Fruit fly (Drosophila melanogaster) whole organism, embryonic: ENCODE measurements around the gene CG10116.

ENCODE experiments used
- Atf-2 ChIP-seq: fragments of 200-800 bp; sonication (Bioruptor generic); optimal IDR thresholded peaks from 2 replicates; lab custom pipeline; 2016; ENCODE audit warnings: missing biosample characterization, missing genetic modification characterization
- CG11398 ChIP-seq: fragments of 200-800 bp; sonication (Bioruptor generic); optimal IDR thresholded peaks from 2 replicates; lab custom pipeline; 2016; ENCODE audit warnings: missing biosample characterization, missing genetic modification characterization
- CG11456 ChIP-seq: fragments of 200-800 bp; sonication (Bioruptor generic); IDR thresholded peaks from 3 replicates; pipeline ENCODE4 v1.3.6; 2022; ENCODE audit warnings: missing biosample characterization, missing genetic modification characterization
- CG12104 ChIP-seq: fragments of 200-800 bp; sonication (Bioruptor generic); optimal IDR thresholded peaks from 3 replicates; lab custom pipeline; 2016; ENCODE audit warnings: missing biosample characterization, missing genetic modification characterization
- CG12236 ChIP-seq: fragments of 200-800 bp; sonication (Bioruptor generic); optimal IDR thresholded peaks from 2 replicates; lab custom pipeline; 2016; ENCODE audit warnings: missing biosample characterization, missing genetic modification characterization
- CG13424 ChIP-seq: fragments of 200-800 bp; sonication (Bioruptor generic); optimal IDR thresholded peaks from 2 replicates; lab custom pipeline; 2019; ENCODE audit warnings: missing biosample characterization, mild to moderate bottlenecking, missing genetic modification characterization, moderate library complexity
- CG15479 ChIP-seq: fragments of 200-800 bp; sonication (Bioruptor generic); optimal IDR thresholded peaks from 3 replicates; lab custom pipeline; 2019; ENCODE audit warnings: missing biosample characterization, mild to moderate bottlenecking, missing genetic modification characterization, moderate library complexity
- CG1647 ChIP-seq: fragments of 200-800 bp; sonication (Bioruptor generic); optimal IDR thresholded peaks from 3 replicates; lab custom pipeline; 2016; ENCODE audit warnings: missing biosample characterization, missing genetic modification characterization
- CG17568 ChIP-seq: fragments of 200-800 bp; sonication (Bioruptor generic); optimal IDR thresholded peaks from 2 replicates; lab custom pipeline; 2018; ENCODE audit warnings: missing biosample characterization, mild to moderate bottlenecking, missing genetic modification characterization, moderate library complexity
- CG31441 ChIP-seq: fragments of 200-800 bp; sonication (Bioruptor generic); IDR thresholded peaks from 2 replicates; pipeline ENCODE4 v1.3.6; 2022; ENCODE audit warnings: missing biosample characterization, missing genetic modification characterization
- CG3281 ChIP-seq: fragments of 200-800 bp; sonication (Bioruptor generic); optimal IDR thresholded peaks from 3 replicates; lab custom pipeline; 2017; ENCODE audit warnings: missing biosample characterization, mild to moderate bottlenecking, missing genetic modification characterization
- CG3726 ChIP-seq: fragments of 200-800 bp; sonication (Bioruptor generic); IDR thresholded peaks from 3 replicates; pipeline ENCODE4, ENCODE4 v1.3.6; 2022; ENCODE audit warnings: missing biosample characterization, missing genetic modification characterization
- CG4854 ChIP-seq: fragments of 200-800 bp; sonication (Bioruptor generic); optimal IDR thresholded peaks from 2 replicates; lab custom pipeline; 2016; ENCODE audit warnings: missing biosample characterization, missing genetic modification characterization, inconsistent platforms
- CG5953 ChIP-seq: fragments of 200-800 bp; sonication (Bioruptor generic); IDR thresholded peaks from 2 replicates; pipeline ENCODE4 v1.3.6; 2022; ENCODE audit warnings: missing biosample characterization, missing genetic modification characterization
- CG6175 ChIP-seq: fragments of 200-800 bp; sonication (Bioruptor generic); IDR thresholded peaks from 3 replicates; pipeline ENCODE4 v1.3.6; 2022; ENCODE audit warnings: missing biosample characterization, missing genetic modification characterization
- CG6791 ChIP-seq: fragments of 200-800 bp; sonication (Bioruptor generic); IDR thresholded peaks from 3 replicates; pipeline ENCODE4 v1.3.6; 2022; ENCODE audit warnings: missing biosample characterization, missing genetic modification characterization; ENCODE audit not compliant: partially characterized antibody
- CG8478 ChIP-seq: fragments of >200 bp; optimal IDR thresholded peaks from 2 replicates; lab custom pipeline; 2018
- CG9817 ChIP-seq: fragments of 200-800 bp; sonication (Bioruptor generic); optimal IDR thresholded peaks from 2 replicates; lab custom pipeline; 2018; ENCODE audit warnings: missing biosample characterization, mild to moderate bottlenecking, missing genetic modification characterization, moderate library complexity
- CTCF ChIP-seq: fragments of 200-800 bp; sonication (Bioruptor generic); optimal IDR thresholded peaks from 2 replicates; lab custom pipeline; 2017; ENCODE audit warnings: missing biosample characterization, mild to moderate bottlenecking, missing genetic modification characterization, moderate library complexity
- CrebB ChIP-seq: fragments of 200-800 bp; sonication (Bioruptor generic); optimal IDR thresholded peaks from 3 replicates; lab custom pipeline; 2018; ENCODE audit warnings: missing biosample characterization, mild to moderate bottlenecking, missing genetic modification characterization
- Drgx ChIP-seq: fragments of 200-800 bp; sonication (Bioruptor generic); IDR thresholded peaks from 2 replicates; pipeline ENCODE4 v1.3.6; 2022; ENCODE audit warnings: missing biosample characterization, missing genetic modification characterization
- Eip74EF ChIP-seq, 2 experiments: fragments of 200-800 bp in 1 of 2; fragments of >200 bp in 1 of 2; sonication (Bioruptor generic) in 1 of 2; optimal IDR thresholded peaks; 2 replicates each; lab custom pipeline; 2017 to 2019; ENCODE audit warnings: missing biosample characterization in 2 of 2, missing genetic modification characterization in 2 of 2, mild to moderate bottlenecking in 1 of 2, moderate library complexity in 1 of 2
- Ets97D ChIP-seq: fragments of 200-800 bp; sonication (Bioruptor generic); optimal IDR thresholded peaks from 3 replicates; lab custom pipeline; 2016; ENCODE audit warnings: missing biosample characterization, missing genetic modification characterization
- Fer3 ChIP-seq: fragments of 200-800 bp; sonication (Bioruptor generic); optimal IDR thresholded peaks from 2 replicates; lab custom pipeline; 2018; ENCODE audit warnings: missing biosample characterization, mild to moderate bottlenecking, missing genetic modification characterization, moderate library complexity
- Hr3 ChIP-seq: fragments of 200-800 bp; sonication (Bioruptor generic); optimal IDR thresholded peaks from 3 replicates; lab custom pipeline; 2016; ENCODE audit warnings: missing biosample characterization, missing genetic modification characterization
- MBD-R2 ChIP-seq: fragments of 200-800 bp; sonication (Bioruptor generic); IDR thresholded peaks from 2 replicates; pipeline ENCODE4 v1.3.6; 2022; ENCODE audit warnings: missing biosample characterization, missing genetic modification characterization
- MESR4 ChIP-seq: fragments of 200-800 bp; sonication (Bioruptor generic); optimal IDR thresholded peaks from 2 replicates; lab custom pipeline; 2018; ENCODE audit warnings: missing biosample characterization, mild to moderate bottlenecking, missing genetic modification characterization, moderate library complexity
- Nf-YC ChIP-seq: fragments of 200-800 bp; optimal IDR thresholded peaks from 3 replicates; lab custom pipeline; 2019; ENCODE audit warnings: missing biosample characterization, mild to moderate bottlenecking, missing genetic modification characterization, moderate library complexity
- br ChIP-seq: fragments of >200 bp; optimal IDR thresholded peaks from 2 replicates; lab custom pipeline; 2017
- bsh ChIP-seq, 2 experiments: fragments of 200-800 bp; sonication (Bioruptor generic); optimal IDR thresholded peaks; 2 replicates each; lab custom pipeline; 2017 to 2018; ENCODE audit warnings: mild to moderate bottlenecking in 2 of 2, missing biosample characterization in 2 of 2, missing genetic modification characterization in 2 of 2, moderate library complexity in 1 of 2
- chm ChIP-seq: fragments of 200-800 bp; sonication (Bioruptor generic); IDR thresholded peaks from 2 replicates; pipeline ENCODE4 v1.3.6; 2022; ENCODE audit warnings: missing biosample characterization, missing genetic modification characterization
- corto ChIP-seq: fragments of 200-800 bp; sonication (Bioruptor generic); optimal IDR thresholded peaks from 2 replicates; lab custom pipeline; 2016; ENCODE audit warnings: missing biosample characterization, mild to moderate bottlenecking, missing genetic modification characterization, moderate library complexity
- danr ChIP-seq: fragments of 200-800 bp; sonication (Bioruptor generic); IDR thresholded peaks from 2 replicates; pipeline ENCODE4 v1.3.6; 2022; ENCODE audit warnings: missing biosample characterization, missing genetic modification characterization
- gcm ChIP-seq: fragments of 200-800 bp; sonication (Bioruptor generic); optimal IDR thresholded peaks from 2 replicates; lab custom pipeline; 2019; ENCODE audit warnings: missing biosample characterization, mild to moderate bottlenecking, missing genetic modification characterization, moderate library complexity
- grn ChIP-seq: fragments of 200-800 bp; sonication (Bioruptor generic); optimal IDR thresholded peaks from 3 replicates; lab custom pipeline; 2017; ENCODE audit warnings: missing biosample characterization, missing genetic modification characterization
- gro ChIP-seq: fragments of 200-800 bp; sonication (Bioruptor generic); optimal IDR thresholded peaks from 2 replicates; lab custom pipeline; 2016; ENCODE audit warnings: missing biosample characterization, missing genetic modification characterization
- insv ChIP-seq, 2 experiments: fragments of 200-800 bp; sonication (Bioruptor generic); optimal IDR thresholded peaks; 3 replicates each; lab custom pipeline; 2016 to 2018; ENCODE audit warnings: missing biosample characterization in 2 of 2, missing genetic modification characterization in 2 of 2
- klu ChIP-seq: fragments of 200-800 bp; sonication (Bioruptor generic); IDR thresholded peaks from 2 replicates; pipeline ENCODE4 v1.3.6; 2022; ENCODE audit warnings: missing biosample characterization, missing genetic modification characterization
- kni ChIP-seq: fragments of 200-800 bp; sonication (Bioruptor generic); optimal IDR thresholded peaks from 3 replicates; lab custom pipeline; 2017; ENCODE audit warnings: mild to moderate bottlenecking, missing biosample characterization, missing genetic modification reagents, missing genetic modification characterization
- lbe ChIP-seq: fragments of 200-800 bp; sonication (Bioruptor generic); optimal IDR thresholded peaks from 2 replicates; lab custom pipeline; 2016; ENCODE audit warnings: missing biosample characterization, mild to moderate bottlenecking, missing genetic modification characterization
- mirr ChIP-seq: fragments of 200-800 bp; sonication (Bioruptor generic); optimal IDR thresholded peaks from 3 replicates; lab custom pipeline; 2018; ENCODE audit warnings: missing biosample characterization, mild to moderate bottlenecking, missing genetic modification characterization
- oc ChIP-seq: fragments of 200-800 bp; sonication (Bioruptor generic); optimal IDR thresholded peaks from 2 replicates; lab custom pipeline; 2018; ENCODE audit warnings: missing biosample characterization, mild to moderate bottlenecking, missing genetic modification characterization, moderate library complexity
- p53 ChIP-seq: fragments of 200-800 bp; sonication (Bioruptor generic); optimal IDR thresholded peaks from 2 replicates; lab custom pipeline; 2016; ENCODE audit warnings: missing biosample characterization, missing genetic modification characterization
- salm ChIP-seq: fragments of 200-800 bp; sonication (Bioruptor generic); optimal IDR thresholded peaks from 2 replicates; lab custom pipeline; 2018; ENCODE audit warnings: missing biosample characterization, mild to moderate bottlenecking, missing genetic modification characterization
- slou ChIP-seq: fragments of 200-800 bp; sonication (Bioruptor generic); optimal IDR thresholded peaks from 3 replicates; lab custom pipeline; 2016; ENCODE audit warnings: missing biosample characterization, missing genetic modification characterization
- so ChIP-seq: fragments of 200-800 bp; sonication (Bioruptor generic); IDR thresholded peaks from 3 replicates; pipeline ENCODE4 v1.3.6; 2022; ENCODE audit warnings: missing biosample characterization, missing genetic modification characterization
- tap ChIP-seq: fragments of 200-800 bp; optimal IDR thresholded peaks from 3 replicates; lab custom pipeline; 2019; ENCODE audit warnings: missing biosample characterization, mild to moderate bottlenecking, missing genetic modification characterization, moderate library complexity
- tgo ChIP-seq: fragments of 200-800 bp; sonication (Bioruptor generic); IDR thresholded peaks from 3 replicates; pipeline ENCODE4 v1.3.6; 2022; ENCODE audit warnings: missing biosample characterization, missing genetic modification characterization
- tll ChIP-seq, 2 experiments: fragments of 200-800 bp in 1 of 2; fragments of >200 bp in 1 of 2; sonication (Bioruptor generic) in 1 of 2; optimal IDR thresholded peaks; 2 replicates each; lab custom pipeline; 2017 to 2019; ENCODE audit warnings: missing biosample characterization in 2 of 2, missing genetic modification characterization in 2 of 2, mild to moderate bottlenecking in 1 of 2, moderate library complexity in 1 of 2
- tx ChIP-seq: fragments of 200-800 bp; sonication (Bioruptor generic); optimal IDR thresholded peaks from 2 replicates; lab custom pipeline; 2016; ENCODE audit warnings: missing biosample characterization, missing genetic modification characterization
- wdn ChIP-seq: fragments of 200-800 bp; sonication (Bioruptor generic); IDR thresholded peaks from 2 replicates; pipeline ENCODE4 v1.3.6; 2022; ENCODE audit warnings: missing biosample characterization, missing genetic modification characterization

Gene CG10116

dm6 chr3L:13497720-13498355, 40.8 kb upstream of the CG10116 start (continued):
- TF ChIP-seq Atf-2 (GFP tag; lab: Kevin White, UChicago) (no peak), MESR4 (no peak), tx (GFP tag; lab: Kevin White, UChicago) (no peak), tll (GFP tag; optimal IDR thresholded peaks at IDR 0.05; lab: Kevin White, UChicago) (no peak), wdn (GFP tag; lab: Robert Waterston, UW) (no peak), lbe (no peak), MBD-R2 (GFP tag; lab: Robert Waterston, UW) (no peak), corto (GFP tag; lab: Kevin White, UChicago) (no peak), so (GFP tag; lab: Robert Waterston, UW) (0 out of 3 replicates have a peak, but pooled peaks have one; percentile 26), Eip74EF (GFP tag; optimal IDR thresholded peaks at IDR 0.05; lab: Kevin White, UChicago) (peak in 1 of 2 experiments; percentile 18), chm (GFP tag; lab: Robert Waterston, UW) (no peak), CG4854 (GFP tag; lab: Kevin White, UChicago) (no peak), insv (GFP tag; optimal IDR thresholded peaks at IDR 0.05; lab: Kevin White, UChicago) (no peak), salm (no peak), CG13424 (no peak), CG6791 (GFP tag; lab: Robert Waterston, UW) (no peak), oc (tag; lab: Kevin White, UChicago) (no peak), Fer3 (tag; lab: Kevin White, UChicago) (no peak), CG9817 (tag; lab: Kevin White, UChicago) (no peak), CG8478 (lab: Kevin White, UChicago) (no peak), CG15479 (GFP tag; lab: Kevin White, UChicago) (no peak), kni (GFP tag; lab: Kevin White, UChicago) (peak; percentile 61), Hr3 (GFP tag; lab: Kevin White, UChicago) (no peak), gcm (GFP tag; lab: Kevin White, UChicago) (no peak), CG5953 (GFP tag; lab: Robert Waterston, UW) (0 out of 2 replicates have a peak, but pooled peaks have one; percentile 20), mirr (GFP tag; lab: Kevin White, UChicago) (peak; percentile 14), CG17568 (GFP tag; lab: Kevin White, UChicago) (no peak)

- no peak for TF ChIP-seq CG3726 (GFP tag; lab: Robert Waterston, UW)
- no peak for TF ChIP-seq tap
- TF ChIP-seq CG11398 (GFP tag; lab: Kevin White, UChicago), result no peak
- no peak for TF ChIP-seq CrebB
- TF ChIP-seq Nf-YC (tag; lab: Kevin White, UChicago), result no peak
- TF ChIP-seq CG12104 (GFP tag; lab: Kevin White, UChicago), result no peak
- TF ChIP-seq CG6175 (GFP tag; lab: Robert Waterston, UW), result no peak
- TF ChIP-seq bsh (GFP tag; optimal IDR thresholded peaks at IDR 0.05; lab: Kevin White, UChicago), result peak in 1 of 2 experiments; percentile 94
- no peak for TF ChIP-seq Ets97D
- TF ChIP-seq salm, result no peak
- peak; percentile 89 for TF ChIP-seq Drgx (GFP tag; lab: Robert Waterston, UW)
- TF ChIP-seq CG31441 (GFP tag; lab: Robert Waterston, UW), result no peak
- no peak for TF ChIP-seq CG11456
- TF ChIP-seq tgo (GFP tag; lab: Robert Waterston, UW), result no peak
- TF ChIP-seq grn (GFP tag; lab: Kevin White, UChicago), result peak; percentile 49
- no peak for TF ChIP-seq danr (GFP tag; lab: Robert Waterston, UW)
- no peak for TF ChIP-seq gro (GFP tag; lab: Kevin White, UChicago)
- TF ChIP-seq br, result no peak
- no peak for TF ChIP-seq CG12236 (GFP tag; lab: Kevin White, UChicago)
- no peak for TF ChIP-seq CG3281 (GFP tag; lab: Kevin White, UChicago)
- no peak for TF ChIP-seq CTCF
- peak; percentile 16 for TF ChIP-seq lbe
- TF ChIP-seq slou, result no peak
- TF ChIP-seq klu (GFP tag; lab: Robert Waterston, UW), result no peak
- TF ChIP-seq MBD-R2 (GFP tag; lab: Robert Waterston, UW), result no peak
- no peak for TF ChIP-seq CG1647 (GFP tag; lab: Kevin White, UChicago)
- no peak for TF ChIP-seq p53 (GFP tag; lab: Kevin White, UChicago)
Measured at dm6 chr3L:13495065-13495464, 38.0 kb upstream of the CG10116 start.
